Worm (Caenorhabditis elegans) whole organism, L1 larva: Measurements from ENCODE around the gene srg-56.

Source experiments
- efl-1 ChIP-seq, 4 experiments: fragments of 150-350 bp; optimal IDR thresholded peaks in 3 of 4; peaks in 1 of 4; 1 replicate in 1 of 4; 2 replicates in 3 of 4; lab custom pipeline; 2014; ENCODE audit warnings: missing biosample characterization in 2 of 4, missing genetic modification characterization in 2 of 4, missing genetic modification reagents in 2 of 4
- elt-3 ChIP-seq, 6 experiments: fragments of 150-350 bp in 1 of 6; sonication (generic microtip); optimal IDR thresholded peaks; 2 replicates each; lab custom pipeline; 2017 to 2018; ENCODE audit warnings: missing biosample characterization in 6 of 6, missing genetic modification characterization in 6 of 6, inconsistent platforms in 1 of 6
- lir-3 ChIP-seq: sonication (generic microtip); optimal IDR thresholded peaks from 2 replicates; lab custom pipeline; 2016; ENCODE audit warnings: mild to moderate bottlenecking, missing genetic modification characterization, moderate library complexity, missing compliant biosample characterization; ENCODE audit not compliant: poor library complexity
- nhr-237 ChIP-seq: fragments of 150-350 bp; optimal IDR thresholded peaks from 2 replicates; lab custom pipeline; 2014; ENCODE audit warnings: missing biosample characterization, missing genetic modification characterization
- pag-3 ChIP-seq: sonication (generic microtip); optimal IDR thresholded peaks from 2 replicates; lab custom pipeline; 2017; ENCODE audit warnings: missing genetic modification characterization, mild to moderate bottlenecking, missing compliant biosample characterization, antibody characterized with exemption, borderline replicate concordance; ENCODE audit not compliant: insufficient read depth
- snpc-4 ChIP-seq: fragments of 150-350 bp; optimal IDR thresholded peaks from 2 replicates; lab custom pipeline; 2014; ENCODE audit warnings: missing biosample characterization, missing genetic modification characterization
- sptf-1 ChIP-seq: fragments of 150-350 bp; optimal IDR thresholded peaks from 2 replicates; lab custom pipeline; 2014; ENCODE audit warnings: missing biosample characterization, missing genetic modification characterization
- swsn-7 ChIP-seq: sonication (generic microtip); optimal IDR thresholded peaks from 2 replicates; lab custom pipeline; 2016; ENCODE audit warnings: missing genetic modification characterization, missing compliant biosample characterization
- vab-15 ChIP-seq: sonication (generic microtip); optimal IDR thresholded peaks from 2 replicates; lab custom pipeline; 2017; ENCODE audit warnings: missing genotype, mild to moderate bottlenecking, missing genetic modification characterization, missing compliant biosample characterization
- ztf-11 ChIP-seq, 2 experiments: sonication (generic microtip); optimal IDR thresholded peaks; 2 replicates each; lab custom pipeline; 2016 to 2017; ENCODE audit warnings: missing genetic modification characterization in 2 of 2, missing biosample characterization in 1 of 2, missing compliant biosample characterization in 1 of 2

DNA sequence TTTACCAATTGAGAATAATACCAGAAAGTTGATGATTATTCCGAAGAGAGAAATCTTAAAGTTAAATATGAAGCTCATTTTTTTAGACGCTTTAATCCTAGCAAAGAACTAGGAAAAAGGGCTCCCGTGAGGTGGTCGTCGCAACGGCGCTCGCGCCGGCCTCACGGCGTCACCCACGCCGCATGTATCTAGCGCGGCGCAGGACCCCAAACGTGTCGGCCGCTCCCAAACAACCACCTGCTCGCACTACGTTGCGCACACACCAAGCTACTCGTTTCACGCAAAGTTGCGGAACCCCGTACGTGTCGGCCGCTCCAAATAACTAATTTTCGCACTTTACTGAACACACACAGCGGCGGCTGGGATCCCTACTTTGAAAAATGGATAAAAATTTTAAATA is 8.3 kb upstream of the srg-56 start:
- TF ChIP-seq sptf-1 (tag; lab: Kevin White, UChicago) (no peak), swsn-7 (tag; lab: Kevin White, UChicago) (no peak), snpc-4 (no peak), pag-3 (no peak), lir-3 (tag; lab: Kevin White, UChicago) (no peak), elt-3 (tag; optimal IDR thresholded peaks at IDR 0.05; lab: Kevin White, UChicago) (no peak), efl-1 (optimal IDR thresholded peaks at IDR 0.05; lab: Kevin White, UChicago) (no peak), efl-1 (GFP tag; optimal IDR thresholded peaks at IDR 0.05 in 1 of 2; lab: Kevin White, UChicago) (no peak), vab-15 (no peak), nhr-237 (tag; lab: Kevin White, UChicago) (no peak), ztf-11 (tag; optimal IDR thresholded peaks at IDR 0.05; lab: Kevin White, UChicago) (no peak)
